Worm (Caenorhabditis elegans) whole organism, midembryonic: ENCODE measurements around the gene K07C11.10.

Source experiments
- cog-1 ChIP-seq: sonication (generic microtip); optimal IDR thresholded peaks from 2 replicates; lab custom pipeline; 2016; ENCODE audit warnings: missing genetic modification characterization, missing compliant biosample characterization
- flt-1 ChIP-seq: fragments of 200-800 bp; sonication (Bioruptor generic); IDR thresholded peaks from 2 replicates; pipeline ENCODE4 v1.3.6; 2022; ENCODE audit warnings: missing genetic modification characterization, missing compliant biosample characterization
- klf-2 ChIP-seq: fragments of 200-800 bp; sonication (Bioruptor generic); conservative IDR thresholded peaks from 2 replicates; pipeline ENCODE4 v1.3.6; 2022; ENCODE audit warnings: missing genetic modification reagents, missing genetic modification characterization, missing compliant biosample characterization
- med-1 ChIP-seq: sonication (generic microtip); optimal IDR thresholded peaks from 2 replicates; lab custom pipeline; 2017; ENCODE audit warnings: missing genetic modification characterization, mild to moderate bottlenecking, missing compliant biosample characterization, antibody characterized with exemption, missing genetic modification reagents; ENCODE audit not compliant: insufficient read depth
- ref-1 ChIP-seq: fragments of 200-800 bp; sonication (Bioruptor generic); conservative IDR thresholded peaks from 2 replicates; pipeline ENCODE4 v1.3.6; 2022; ENCODE audit warnings: missing genetic modification reagents, missing genetic modification characterization, missing compliant biosample characterization
- tab-1 ChIP-seq: fragments of 200-800 bp; sonication (Bioruptor generic); IDR thresholded peaks from 2 replicates; pipeline ENCODE4 v1.3.6; 2022; ENCODE audit warnings: missing genetic modification characterization, missing compliant biosample characterization
- ztf-23 ChIP-seq: fragments of 200-800 bp; sonication (Bioruptor generic); IDR thresholded peaks from 2 replicates; pipeline ENCODE4 v1.3.6; 2022; ENCODE audit warnings: missing genetic modification reagents, missing genetic modification characterization, missing compliant biosample characterization

ce11 chrV:8262212-8262611 lies 35.5 kb upstream of the K07C11.10 start:
- TF ChIP-seq flt-1 (GFP tag; lab: Robert Waterston, UW) (no peak), klf-2 (no peak), med-1 (GFP tag; lab: Kevin White, UChicago) (no peak), ztf-23 (GFP tag; lab: Robert Waterston, UW) (no peak), tab-1 (GFP tag; lab: Robert Waterston, UW) (no peak), ref-1 (GFP tag; lab: Robert Waterston, UW) (no peak), cog-1 (tag; lab: Kevin White, UChicago) (no peak)
